Fruit fly (Drosophila melanogaster) whole organism, wandering third instar larva: ENCODE data around the gene Krn.

Experiments
- Abd-B ChIP-seq: fragments of >200 bp; optimal IDR thresholded peaks from 2 replicates; lab custom pipeline; 2017; ENCODE audit warnings: missing biosample characterization, missing genetic modification characterization
- CG32264 ChIP-seq: fragments of 200-800 bp; sonication (Bioruptor generic); optimal IDR thresholded peaks from 2 replicates; lab custom pipeline; 2016; ENCODE audit warnings: missing biosample characterization, missing genetic modification characterization
- CrebA ChIP-seq: fragments of 200-800 bp; sonication (Bioruptor generic); optimal IDR thresholded peaks from 2 replicates; lab custom pipeline; 2016; ENCODE audit warnings: missing biosample characterization, mild to moderate bottlenecking, missing genetic modification characterization, borderline replicate concordance
- Dfd ChIP-seq: fragments of >200 bp; optimal IDR thresholded peaks from 2 replicates; lab custom pipeline; 2017; ENCODE audit warnings: missing biosample characterization, missing genetic modification characterization
- Dif ChIP-seq: fragments of 200-275, 200-300 bp; sonication (Bioruptor generic); optimal IDR thresholded peaks from 2 replicates; lab custom pipeline; 2018; ENCODE audit warnings: missing biosample characterization, missing genetic modification characterization; ENCODE audit not compliant: partially characterized antibody
- GATAd ChIP-seq: sonication (Bioruptor generic); optimal IDR thresholded peaks from 2 replicates; lab custom pipeline; 2016; ENCODE audit warnings: missing biosample characterization, missing genetic modification characterization
- HLH106 ChIP-seq: fragments of 200-800 bp; optimal IDR thresholded peaks from 3 replicates; lab custom pipeline; 2019; ENCODE audit warnings: missing biosample characterization, mild to moderate bottlenecking, missing genetic modification characterization, moderate library complexity
- Hnf4 ChIP-seq: fragments of 200-800 bp; sonication (Bioruptor generic); optimal IDR thresholded peaks from 2 replicates; lab custom pipeline; 2016; ENCODE audit warnings: missing biosample characterization, mild to moderate bottlenecking, missing genetic modification characterization
- Hr78 ChIP-seq: fragments of >200 bp; optimal IDR thresholded peaks from 2 replicates; lab custom pipeline; 2017; ENCODE audit warnings: missing biosample characterization, missing genetic modification characterization
- Hr83 ChIP-seq: fragments of 200-300 bp; sonication (Bioruptor generic); optimal IDR thresholded peaks from 2 replicates; lab custom pipeline; 2016; ENCODE audit warnings: missing biosample characterization, mild to moderate bottlenecking, missing genetic modification characterization, moderate library complexity; ENCODE audit not compliant: poor library complexity, severe bottlenecking
- Jra ChIP-seq: sonication (Bioruptor generic); optimal IDR thresholded peaks from 2 replicates; lab custom pipeline; 2016; ENCODE audit warnings: missing biosample characterization, missing genetic modification characterization
- Mio ChIP-seq: sonication (Bioruptor generic); optimal IDR thresholded peaks from 2 replicates; lab custom pipeline; 2016; ENCODE audit warnings: missing biosample characterization, missing genetic modification characterization
- Myc ChIP-seq: fragments of >200 bp; optimal IDR thresholded peaks from 2 replicates; lab custom pipeline; 2017
- N ChIP-seq: fragments of >200 bp; optimal IDR thresholded peaks from 2 replicates; lab custom pipeline; 2018; ENCODE audit warnings: missing biosample characterization, missing external identifiers, missing genetic modification characterization
- OdsH ChIP-seq: fragments of 200-800 bp; sonication (Bioruptor generic); optimal IDR thresholded peaks from 2 replicates; lab custom pipeline; 2016; ENCODE audit warnings: missing biosample characterization, mild to moderate bottlenecking, missing genetic modification characterization
- Rel ChIP-seq, 2 experiments: fragments of 200-800 bp; sonication (Bioruptor generic) in 1 of 2; optimal IDR thresholded peaks; 2 replicates in 1 of 2; 3 replicates in 1 of 2; lab custom pipeline; 2016 to 2019; ENCODE audit warnings: mild to moderate bottlenecking in 2 of 2, missing biosample characterization in 2 of 2, missing genetic modification characterization in 2 of 2, moderate library complexity in 1 of 2
- Sp1 ChIP-seq: fragments of 200-800 bp; sonication (Bioruptor generic); optimal IDR thresholded peaks from 3 replicates; lab custom pipeline; 2019; ENCODE audit warnings: missing biosample characterization, mild to moderate bottlenecking, missing genetic modification characterization, moderate library complexity
- Vsx2 ChIP-seq: fragments of 200-300, 225-300 bp; sonication (Bioruptor generic); optimal IDR thresholded peaks from 2 replicates; lab custom pipeline; 2018; ENCODE audit warnings: missing biosample characterization, missing genetic modification characterization; ENCODE audit not compliant: partially characterized antibody
- br ChIP-seq: fragments of 200-800 bp; sonication (Bioruptor generic); optimal IDR thresholded peaks from 2 replicates; lab custom pipeline; 2016; ENCODE audit warnings: missing biosample characterization, missing genetic modification characterization
- dl ChIP-seq, 2 experiments: fragments of 175-275, 200-275 bp in 1 of 2; fragments of 200-275 bp in 1 of 2; sonication (Bioruptor generic); optimal IDR thresholded peaks; lab custom pipeline; 2018; ENCODE audit warnings: mild to moderate bottlenecking in 2 of 2, missing biosample characterization in 2 of 2, missing genetic modification characterization in 2 of 2, moderate library complexity in 2 of 2; ENCODE audit not compliant: partially characterized antibody in 2 of 2, insufficient read depth in 1 of 2
- dmrt93B ChIP-seq: fragments of 200-800 bp; sonication (Bioruptor generic); optimal IDR thresholded peaks from 2 replicates; lab custom pipeline; 2018; ENCODE audit warnings: missing biosample characterization, mild to moderate bottlenecking, missing genetic modification characterization
- dsf ChIP-seq: sonication (Bioruptor generic); optimal IDR thresholded peaks from 2 replicates; lab custom pipeline; 2016; ENCODE audit warnings: missing biosample characterization, missing genetic modification characterization, borderline replicate concordance
- foxo ChIP-seq, 2 experiments: fragments of 200-800 bp; sonication (Bioruptor generic); optimal IDR thresholded peaks; 2 replicates in 1 of 2; 3 replicates in 1 of 2; lab custom pipeline; 2016 to 2017; ENCODE audit warnings: missing biosample characterization in 2 of 2, missing genetic modification characterization in 2 of 2
- fru ChIP-seq: fragments of 200-800 bp; sonication (Bioruptor generic); optimal IDR thresholded peaks from 3 replicates; lab custom pipeline; 2016; ENCODE audit warnings: missing biosample characterization, mild to moderate bottlenecking, missing genetic modification characterization
- h ChIP-seq: fragments of 200-800 bp; sonication (Bioruptor generic); optimal IDR thresholded peaks from 3 replicates; lab custom pipeline; 2016; ENCODE audit warnings: missing biosample characterization, mild to moderate bottlenecking, missing genetic modification characterization
- lola ChIP-seq: fragments of >200 bp; optimal IDR thresholded peaks from 2 replicates; lab custom pipeline; 2017; ENCODE audit warnings: missing biosample characterization, missing genetic modification characterization
- pan ChIP-seq: fragments of >200 bp; optimal IDR thresholded peaks from 2 replicates; lab custom pipeline; 2017
- psq ChIP-seq: fragments of 200-800 bp; sonication (Bioruptor generic); optimal IDR thresholded peaks from 3 replicates; lab custom pipeline; 2017; ENCODE audit warnings: missing biosample characterization, mild to moderate bottlenecking, missing genetic modification characterization, moderate library complexity
- rgr ChIP-seq: fragments of 200-800 bp; sonication (Bioruptor generic); optimal IDR thresholded peaks from 3 replicates; lab custom pipeline; 2016; ENCODE audit warnings: missing biosample characterization, mild to moderate bottlenecking, missing genetic modification characterization
- sage ChIP-seq: fragments of 200-800 bp; sonication (Bioruptor generic); optimal IDR thresholded peaks from 2 replicates; lab custom pipeline; 2016; ENCODE audit warnings: missing biosample characterization, mild to moderate bottlenecking, missing genetic modification characterization
- sv ChIP-seq: fragments of 200-800 bp; sonication (Bioruptor generic); optimal IDR thresholded peaks from 3 replicates; lab custom pipeline; 2016; ENCODE audit warnings: missing biosample characterization, missing genetic modification characterization
- woc ChIP-seq: sonication (Bioruptor generic); optimal IDR thresholded peaks from 2 replicates; lab custom pipeline; 2016; ENCODE audit warnings: missing biosample characterization, mild to moderate bottlenecking, missing genetic modification characterization

Gene Krn

dm6 chr3L:17633142-17633541, 20.9 kb downstream of the Krn start, which contains the start of gene CG7497:
TSS of gene CG7497 (plus strand) at chr3L:17633449.
- TF ChIP-seq Dif (GFP tag; lab: Kevin White, UChicago) (no peak), lola (no peak), GATAd (GFP tag; lab: Kevin White, UChicago) (no peak), rgr (GFP tag; lab: Kevin White, UChicago) (no peak), Mio (GFP tag; lab: Kevin White, UChicago) (no peak), Abd-B (GFP tag; lab: Kevin White, UChicago) (no peak), pan (no peak), h (no peak), psq (GFP tag; lab: Kevin White, UChicago) (no peak), CrebA (GFP tag; lab: Kevin White, UChicago) (no peak), Jra (GFP tag; lab: Kevin White, UChicago) (no peak), OdsH (no peak), Rel (GFP tag; optimal IDR thresholded peaks at IDR 0.05; lab: Kevin White, UChicago) (no peak), Rel (tag; optimal IDR thresholded peaks at IDR 0.05; lab: Kevin White, UChicago) (no peak)
- TF ChIP-seq, all 38 proteins: peak for 0

dm6 chr3L:17631247-17631646, 22.8 kb downstream of the Krn start:
- TF ChIP-seq Rel (GFP tag; optimal IDR thresholded peaks at IDR 0.05; lab: Kevin White, UChicago) (no peak), Rel (tag; optimal IDR thresholded peaks at IDR 0.05; lab: Kevin White, UChicago) (peak; percentile 34), Dif (GFP tag; lab: Kevin White, UChicago) (no peak), foxo (GFP tag; optimal IDR thresholded peaks at IDR 0.05; lab: Kevin White, UChicago) (peak in 1 of 2 experiments; percentile 2), h (no peak)

- no peak for TF ChIP-seq OdsH
- TF ChIP-seq Vsx2 (GFP tag; lab: Kevin White, UChicago): peak; percentile 40
- TF ChIP-seq Mio (GFP tag; lab: Kevin White, UChicago): no peak
- no peak for TF ChIP-seq h
- no peak for TF ChIP-seq Jra (GFP tag; lab: Kevin White, UChicago)
- TF ChIP-seq dl (GFP tag; optimal IDR thresholded peaks at IDR 0.05; lab: Kevin White, UChicago; ENCODE audit: insufficient read depth in 1 of 2, partially characterized antibody in 2 of 2): no peak
- TF ChIP-seq Sp1: no peak
- TF ChIP-seq Abd-B (GFP tag; lab: Kevin White, UChicago): no peak
- TF ChIP-seq Dfd (GFP tag; lab: Kevin White, UChicago): no peak
- TF ChIP-seq HLH106 (tag; lab: Kevin White, UChicago): no peak
- no peak for TF ChIP-seq N
- no peak for TF ChIP-seq Hnf4 (GFP tag; lab: Kevin White, UChicago)
- TF ChIP-seq br (GFP tag; lab: Kevin White, UChicago): no peak
- TF ChIP-seq sv (GFP tag; lab: Kevin White, UChicago): no peak
- TF ChIP-seq woc: no peak
- TF ChIP-seq Rel (GFP tag; optimal IDR thresholded peaks at IDR 0.05; lab: Kevin White, UChicago): no peak
- peak; percentile 93 for TF ChIP-seq Rel (tag; optimal IDR thresholded peaks at IDR 0.05; lab: Kevin White, UChicago)
- no peak for TF ChIP-seq lola
Observed at dm6 chr3L:17625574-17626128, 28.4 kb downstream of the Krn start.

dm6 chr3L:17625014-17625413, 29.1 kb downstream of the Krn start:
- TF ChIP-seq woc: no peak
- TF ChIP-seq rgr (GFP tag; lab: Kevin White, UChicago): peak; percentile 7
- TF ChIP-seq, all 38 proteins: peak for 1

- TF ChIP-seq sage (GFP tag; lab: Kevin White, UChicago): no peak
Observed at dm6 chr3L:17624208-17624826, 29.8 kb downstream of the Krn start.

dm6 chr3L:17622935-17623334, 31.1 kb downstream of the Krn start:
- no peak for TF ChIP-seq CG32264 (GFP tag; lab: Kevin White, UChicago)
- TF ChIP-seq Vsx2 (GFP tag; lab: Kevin White, UChicago): no peak
- peak in 1 of 2 experiments; percentile 6 for TF ChIP-seq foxo (GFP tag; optimal IDR thresholded peaks at IDR 0.05; lab: Kevin White, UChicago)
- TF ChIP-seq fru (GFP tag; lab: Kevin White, UChicago): no peak
- TF ChIP-seq h: peak; percentile 25
- no peak for TF ChIP-seq Hr83
- TF ChIP-seq Jra (GFP tag; lab: Kevin White, UChicago): no peak
- TF ChIP-seq dl (GFP tag; optimal IDR thresholded peaks at IDR 0.05; lab: Kevin White, UChicago; ENCODE audit: insufficient read depth in 1 of 2, partially characterized antibody in 2 of 2): no peak
- no peak for TF ChIP-seq Dif (GFP tag; lab: Kevin White, UChicago)
- no peak for TF ChIP-seq dmrt93B (GFP tag; lab: Kevin White, UChicago)
- no peak for TF ChIP-seq Hr78 (GFP tag; lab: Kevin White, UChicago)
- no peak for TF ChIP-seq Myc (lab: Kevin White, UChicago)
- TF ChIP-seq OdsH: no peak
- TF ChIP-seq dsf (GFP tag; lab: Kevin White, UChicago): no peak
